Worm (Caenorhabditis elegans) whole organism, mixed stage, embryonic: ENCODE data around the gene frpr-2.

Experiments used
- M03D4.4 ChIP-seq: sonication (generic microtip); optimal IDR thresholded peaks from 2 replicates; lab custom pipeline; 2017; ENCODE audit warnings: mild to moderate bottlenecking, missing genetic modification characterization, missing compliant biosample characterization
- bed-3 ChIP-seq: fragments of 200-800 bp; sonication (Bioruptor generic); optimal IDR thresholded peaks from 3 replicates; lab custom pipeline; 2018; ENCODE audit warnings: mild to moderate bottlenecking, missing genetic modification characterization, moderate library complexity, missing compliant biosample characterization
- blmp-1 ChIP-seq: fragments of 150-350 bp; optimal IDR thresholded peaks from 2 replicates; lab custom pipeline; 2014; ENCODE audit warnings: missing biosample characterization, missing genetic modification characterization
- ceh-39 ChIP-seq: fragments of 150-350 bp; optimal IDR thresholded peaks from 2 replicates; lab custom pipeline; 2014; ENCODE audit warnings: missing biosample characterization, missing genetic modification characterization
- ces-1 ChIP-seq: fragments of 150-350 bp; optimal IDR thresholded peaks from 2 replicates; lab custom pipeline; 2014; ENCODE audit warnings: missing biosample characterization, missing genetic modification reagents, missing genetic modification characterization
- drap-1 ChIP-seq: fragments of 200-800 bp; sonication (Bioruptor generic); optimal IDR thresholded peaks from 3 replicates; lab custom pipeline; 2018; ENCODE audit warnings: mild to moderate bottlenecking, missing genetic modification characterization, missing compliant biosample characterization
- elt-1 ChIP-seq: sonication (generic microtip); optimal IDR thresholded peaks from 2 replicates; lab custom pipeline; 2017; ENCODE audit warnings: missing genetic modification characterization, mild to moderate bottlenecking, missing compliant biosample characterization, antibody characterized with exemption, moderate library complexity, borderline replicate concordance; ENCODE audit not compliant: insufficient read depth
- flh-1 ChIP-seq: fragments of 200-800 bp; sonication (Bioruptor generic); optimal IDR thresholded peaks from 2 replicates; lab custom pipeline; 2018; ENCODE audit warnings: mild to moderate bottlenecking, missing genetic modification characterization, moderate library complexity, missing compliant biosample characterization
- ham-2 ChIP-seq: fragments of 200-800 bp; sonication (Bioruptor generic); optimal IDR thresholded peaks from 2 replicates; lab custom pipeline; 2018; ENCODE audit warnings: mild to moderate bottlenecking, missing genetic modification characterization, missing compliant biosample characterization
- hlh-1 ChIP-seq: fragments of 150-350 bp; optimal IDR thresholded peaks from 2 replicates; lab custom pipeline; 2014; ENCODE audit warnings: missing biosample characterization, missing genetic modification reagents, missing genetic modification characterization
- lin-13 ChIP-seq: fragments of 150-350 bp; optimal IDR thresholded peaks from 2 replicates; lab custom pipeline; 2014; ENCODE audit warnings: missing biosample characterization, missing genetic modification characterization
- lin-32 ChIP-seq: fragments of 200-800 bp; sonication (Bioruptor generic); optimal IDR thresholded peaks from 2 replicates; lab custom pipeline; 2018; ENCODE audit warnings: mild to moderate bottlenecking, missing genetic modification characterization, missing compliant biosample characterization
- lsy-2 ChIP-seq: fragments of 150-350 bp; optimal IDR thresholded peaks from 2 replicates; lab custom pipeline; 2014; ENCODE audit warnings: missing biosample characterization, missing genetic modification characterization
- mab-5 ChIP-seq: fragments of 150-350 bp; optimal IDR thresholded peaks from 2 replicates; lab custom pipeline; 2014; ENCODE audit warnings: missing biosample characterization, missing genetic modification characterization
- mep-1 ChIP-seq: fragments of 150-350 bp; optimal IDR thresholded peaks from 2 replicates; lab custom pipeline; 2017; ENCODE audit warnings: missing biosample characterization, missing genetic modification reagents, missing genetic modification characterization, inconsistent platforms
- nhr-12 ChIP-seq: fragments of 150-350 bp; optimal IDR thresholded peaks from 2 replicates; lab custom pipeline; 2014; ENCODE audit warnings: missing biosample characterization, missing genetic modification characterization
- nhr-2 ChIP-seq: fragments of 150-350 bp; optimal IDR thresholded peaks from 2 replicates; lab custom pipeline; 2014; ENCODE audit warnings: missing biosample characterization, missing genetic modification characterization
- nhr-237 ChIP-seq: fragments of 150-350 bp; optimal IDR thresholded peaks from 2 replicates; lab custom pipeline; 2014; ENCODE audit warnings: missing biosample characterization, missing genetic modification characterization
- nhr-28 ChIP-seq: fragments of 150-350 bp; optimal IDR thresholded peaks from 2 replicates; lab custom pipeline; 2014; ENCODE audit warnings: missing biosample characterization, missing genetic modification characterization
- nhr-76 ChIP-seq: sonication (generic microtip); optimal IDR thresholded peaks from 2 replicates; lab custom pipeline; 2017; ENCODE audit warnings: missing biosample characterization, missing genetic modification characterization
- pha-4 ChIP-seq: fragments of 150-350 bp; optimal IDR thresholded peaks from 2 replicates; lab custom pipeline; 2018; ENCODE audit warnings: missing biosample characterization, missing genetic modification reagents, missing genetic modification characterization
- sem-2 ChIP-seq: fragments of 200-800 bp; sonication (Bioruptor generic); optimal IDR thresholded peaks from 2 replicates; lab custom pipeline; 2018; ENCODE audit warnings: mild to moderate bottlenecking, missing genetic modification characterization, missing compliant biosample characterization
- sptf-1 ChIP-seq: sonication (generic microtip); optimal IDR thresholded peaks from 2 replicates; lab custom pipeline; 2017; ENCODE audit warnings: mild to moderate bottlenecking, missing genetic modification characterization, moderate library complexity, missing compliant biosample characterization
- tbx-8 ChIP-seq: fragments of 200-800 bp; sonication (Bioruptor generic); optimal IDR thresholded peaks from 2 replicates; lab custom pipeline; 2018; ENCODE audit warnings: mild to moderate bottlenecking, missing genetic modification characterization, moderate library complexity, missing compliant biosample characterization
- unc-120 ChIP-seq: sonication (generic microtip); optimal IDR thresholded peaks from 2 replicates; lab custom pipeline; 2017; ENCODE audit warnings: missing genetic modification characterization, missing compliant biosample characterization; ENCODE audit not compliant: poor library complexity, severe bottlenecking
- unc-39 ChIP-seq: fragments of 150-350 bp; optimal IDR thresholded peaks from 2 replicates; lab custom pipeline; 2014; ENCODE audit warnings: missing biosample characterization, missing genetic modification characterization
- unc-62 ChIP-seq: fragments of 150-350 bp; optimal IDR thresholded peaks from 2 replicates; lab custom pipeline; 2014; ENCODE audit warnings: missing biosample characterization, missing genetic modification reagents, missing genetic modification characterization
- zip-8 ChIP-seq: fragments of 150-350 bp; optimal IDR thresholded peaks from 2 replicates; lab custom pipeline; 2014; ENCODE audit warnings: missing biosample characterization, missing genetic modification characterization

Gene frpr-2

ce11 chrX:12996161-12996560 lies 30.9 kb downstream of the frpr-2 start:
- TF ChIP-seq zip-8, result peak; percentile 92
- TF ChIP-seq sptf-1, result no peak

- no peak for TF ChIP-seq sem-2 (GFP tag; lab: Kevin White, UChicago)
- peak; percentile 66 for TF ChIP-seq zip-8
Observed at ce11 chrX:12999567-12999966, 34.3 kb downstream of the frpr-2 start.

ce11 chrX:13000837-13001236 lies 35.6 kb downstream of the frpr-2 start:
- TF ChIP-seq pha-4 (tag; lab: Kevin White, UChicago) (no peak), tbx-8 (GFP tag; lab: Kevin White, UChicago) (no peak)

ce11 chrX:13002322-13002721 lies 37.1 kb downstream of the frpr-2 start:
- TF ChIP-seq M03D4.4 (tag; lab: Kevin White, UChicago) (no peak), nhr-76 (no peak), zip-8 (peak; percentile 76), nhr-12 (tag; lab: Kevin White, UChicago) (no peak), unc-62 (GFP tag; lab: Kevin White, UChicago) (peak; percentile 37), blmp-1 (tag; lab: Kevin White, UChicago) (no peak), ces-1 (no peak), nhr-2 (peak; percentile 79), mep-1 (tag; lab: Kevin White, UChicago) (no peak), elt-1 (peak; percentile 75)

- TF ChIP-seq drap-1 (GFP tag; lab: Kevin White, UChicago) (no peak), blmp-1 (tag; lab: Kevin White, UChicago) (peak; percentile 88)
Observed at ce11 chrX:13003092-13003491, 37.8 kb downstream of the frpr-2 start.

ce11 chrX:13004491-13005093 lies 39.3 kb downstream of the frpr-2 start:
- peak; percentile 91 for TF ChIP-seq elt-1
- no peak for TF ChIP-seq sem-2 (GFP tag; lab: Kevin White, UChicago)
- no peak for TF ChIP-seq M03D4.4 (tag; lab: Kevin White, UChicago)
- no peak for TF ChIP-seq tbx-8 (GFP tag; lab: Kevin White, UChicago)
- TF ChIP-seq nhr-237 (tag; lab: Kevin White, UChicago), result no peak
- TF ChIP-seq lin-13 (tag; lab: Kevin White, UChicago), result no peak
- no peak for TF ChIP-seq unc-120 (tag; lab: Kevin White, UChicago)
- no peak for TF ChIP-seq flh-1 (GFP tag; lab: Kevin White, UChicago)
- no peak for TF ChIP-seq pha-4 (tag; lab: Kevin White, UChicago)
- TF ChIP-seq unc-39, result no peak
- no peak for TF ChIP-seq nhr-28
- no peak for TF ChIP-seq ceh-39 (tag; lab: Kevin White, UChicago)
- no peak for TF ChIP-seq drap-1 (GFP tag; lab: Kevin White, UChicago)
- TF ChIP-seq ces-1, result no peak
- no peak for TF ChIP-seq unc-62 (GFP tag; lab: Kevin White, UChicago)
- no peak for TF ChIP-seq mab-5 (tag; lab: Kevin White, UChicago)
- TF ChIP-seq hlh-1 (tag; lab: Kevin White, UChicago), result no peak
- TF ChIP-seq mep-1 (tag; lab: Kevin White, UChicago), result no peak
- TF ChIP-seq zip-8, result peak; percentile 86
- TF ChIP-seq ham-2 (GFP tag; lab: Kevin White, UChicago), result peak; percentile 28

- TF ChIP-seq flh-1 (GFP tag; lab: Kevin White, UChicago) (no peak), unc-120 (tag; lab: Kevin White, UChicago) (no peak), bed-3 (GFP tag; lab: Kevin White, UChicago) (no peak), lsy-2 (tag; lab: Kevin White, UChicago) (no peak), hlh-1 (tag; lab: Kevin White, UChicago) (no peak), mep-1 (tag; lab: Kevin White, UChicago) (no peak), sptf-1 (no peak), nhr-76 (no peak), lin-32 (GFP tag; lab: Kevin White, UChicago) (no peak), M03D4.4 (tag; lab: Kevin White, UChicago) (no peak)
- TF ChIP-seq, all 35 proteins: peak for 0
Observed at ce11 chrX:13005730-13006129, 40.5 kb downstream of the frpr-2 start.
